Worm (Caenorhabditis elegans): ENCODE results near the gene pbs-6.

- TF ChIP-seq skn-1 (tag; optimal IDR thresholded peaks at IDR 0.05) (no peak), nhr-11 (tag; optimal IDR thresholded peaks at IDR 0.05) (no peak), egl-27 (tag; optimal IDR thresholded peaks at IDR 0.05) (no peak), aly-2 (tag; optimal IDR thresholded peaks at IDR 0.05) (no peak), sma-9 (GFP tag; optimal IDR thresholded peaks at IDR 0.05) (no peak), sma-9 (tag; optimal IDR thresholded peaks at IDR 0.05) (no peak), dmd-4 (tag; optimal IDR thresholded peaks at IDR 0.05) (no peak), mab-5 (tag; optimal IDR thresholded peaks at IDR 0.05) (no peak), elt-3 (tag; optimal IDR thresholded peaks at IDR 0.05) (no peak), lin-11 (tag; optimal IDR thresholded peaks at IDR 0.05) (no peak), ceh-16 (tag; optimal IDR thresholded peaks at IDR 0.05) (no peak), peb-1 (tag; optimal IDR thresholded peaks at IDR 0.05) (no peak), lin-13 (GFP tag; optimal IDR thresholded peaks at IDR 0.05) (no peak), lin-39 (tag; optimal IDR thresholded peaks at IDR 0.05) (no peak), elt-1 (tag; optimal IDR thresholded peaks at IDR 0.05) (no peak)
Observed at ce11 chrIII:8217919-8218318, 26.0 kb downstream of the pbs-6 start, which contains the start of gene C30A5.16.

Measured in whole organism, L2 larva.